Fruit fly (Drosophila melanogaster): ENCODE measurements around the gene CG31933.
A peak's percentile ranks its signal among the peaks of the same experiment; 100 is the strongest.

CG31933 gene

DNA sequence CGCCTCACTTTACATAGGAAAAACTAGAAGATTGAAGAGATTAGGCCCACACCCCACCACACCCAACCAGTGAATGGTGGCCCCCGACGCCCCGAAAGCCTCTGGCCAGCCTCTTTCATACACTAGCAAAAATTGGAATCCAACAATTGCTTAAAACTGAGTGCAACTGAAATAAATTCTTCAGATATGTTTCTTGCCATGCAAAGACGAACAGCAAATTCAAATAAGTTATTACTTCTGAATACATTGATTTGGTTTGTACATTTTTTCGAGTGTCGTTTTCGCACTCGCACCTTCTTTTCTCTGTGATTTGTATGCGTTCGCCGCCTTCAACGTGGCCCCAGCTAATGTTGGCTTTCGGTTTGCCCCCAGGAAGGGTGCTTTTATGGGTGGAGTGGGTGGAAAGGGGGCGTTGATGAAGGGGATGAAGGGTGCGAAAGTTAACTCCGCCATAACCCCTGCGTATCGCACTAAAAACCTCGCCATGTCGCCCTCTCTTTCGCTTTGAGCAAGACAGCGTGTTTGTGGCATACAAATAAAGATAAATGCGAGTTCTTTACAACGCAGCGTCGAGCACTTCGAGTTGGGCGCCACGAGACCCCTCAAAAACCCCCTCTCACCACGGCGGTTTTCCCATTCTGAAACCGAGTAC lies 14.7 kb upstream of the CG31933 start (continued):
- TF ChIP-seq tio (GFP tag; optimal IDR thresholded peaks at IDR 0.05) (no peak), bab2 (GFP tag; optimal IDR thresholded peaks at IDR 0.05) (no peak), Neu2 (GFP tag; optimal IDR thresholded peaks at IDR 0.05; ENCODE audit: borderline replicate concordance) (no peak), Med (GFP tag) (peak; percentile 83), h (optimal IDR thresholded peaks at IDR 0.05) (no peak), CG18599 (GFP tag; optimal IDR thresholded peaks at IDR 0.05) (peak; percentile 80), ham (GFP tag; IDR thresholded peaks at IDR 0.05) (no peak), Hey (tag; optimal IDR thresholded peaks at IDR 0.05) (no peak), CG13624 (GFP tag; optimal IDR thresholded peaks at IDR 0.05) (no peak), CG8944 (GFP tag; optimal IDR thresholded peaks at IDR 0.05) (no peak), Sin3A (optimal IDR thresholded peaks at IDR 0.05) (no peak), CG11560 (tag; IDR thresholded peaks at IDR 0.05) (no peak), CG31388 (GFP tag; optimal IDR thresholded peaks at IDR 0.05) (no peak), sr (GFP tag; IDR thresholded peaks at IDR 0.05) (no peak), hb (GFP tag; IDR thresholded peaks at IDR 0.05; ENCODE audit: partially characterized antibody) (no peak), Blimp-1 (GFP tag; optimal IDR thresholded peaks at IDR 0.05) (no peak), psq (GFP tag; optimal IDR thresholded peaks at IDR 0.05) (no peak), crc (GFP tag; optimal IDR thresholded peaks at IDR 0.05) (no peak), CG31441 (GFP tag; IDR thresholded peaks at IDR 0.05) (no peak), cad (GFP tag; optimal IDR thresholded peaks at IDR 0.05) (no peak), eyg (GFP tag; optimal IDR thresholded peaks at IDR 0.05) (no peak), onecut (GFP tag; IDR thresholded peaks at IDR 0.05) (0 out of 2 replicates have a peak, but pooled peaks have one; percentile 13), bigmax (GFP tag; optimal IDR thresholded peaks at IDR 0.05) (no peak), gem (tag; optimal IDR thresholded peaks at IDR 0.05) (peak; percentile 55), eve (GFP tag; optimal IDR thresholded peaks at IDR 0.05) (no peak), fu2 (GFP tag; optimal IDR thresholded peaks at IDR 0.05) (peak; percentile 3), vfl (GFP tag; optimal IDR thresholded peaks at IDR 0.05) (no peak), pum (GFP tag; optimal IDR thresholded peaks at IDR 0.05) (no peak), toy (GFP tag; IDR thresholded peaks at IDR 0.05) (no peak), stwl (tag; optimal IDR thresholded peaks at IDR 0.05) (no peak), CG14050 (GFP tag; IDR thresholded peaks at IDR 0.05) (no peak), CG14965 (GFP tag; optimal IDR thresholded peaks at IDR 0.05; ENCODE audit: borderline replicate concordance) (no peak), tx (GFP tag; optimal IDR thresholded peaks at IDR 0.05) (peak; percentile 4), CG15073 (GFP tag; optimal IDR thresholded peaks at IDR 0.05) (no peak), danr (GFP tag; IDR thresholded peaks at IDR 0.05) (no peak), yki (optimal IDR thresholded peaks at IDR 0.05) (no peak), CG33557 (GFP tag; optimal IDR thresholded peaks at IDR 0.05) (no peak), tll (GFP tag; optimal IDR thresholded peaks at IDR 0.05) (no peak), esg (GFP tag; conservative IDR thresholded peaks at IDR 0.05) (peak; percentile 22; the same call in 1 of the 2 replicates), B-H2 (GFP tag; optimal IDR thresholded peaks at IDR 0.05) (no peak), amos (GFP tag; IDR thresholded peaks at IDR 0.05; ENCODE audit: partially characterized antibody) (no peak), CG7786 (GFP tag; optimal IDR thresholded peaks at IDR 0.05) (peak; percentile 38), Dp (GFP tag; optimal IDR thresholded peaks at IDR 0.05) (no peak), nerfin-2 (GFP tag; IDR thresholded peaks at IDR 0.05; ENCODE audit: partially characterized antibody) (no peak), ATbp (GFP tag; optimal IDR thresholded peaks at IDR 0.05) (peak; percentile 42), CG3065 (GFP tag; optimal IDR thresholded peaks at IDR 0.05) (no peak), zfh1 (GFP tag; IDR thresholded peaks at IDR 0.05) (0 out of 3 replicates have a peak, but pooled peaks have one; percentile 7), CG8478 (optimal IDR thresholded peaks at IDR 0.05) (no peak), CG1529 (GFP tag; optimal IDR thresholded peaks at IDR 0.05) (no peak), CG2202 (tag; optimal IDR thresholded peaks at IDR 0.05) (no peak), CG9932 (GFP tag; IDR thresholded peaks at IDR 0.05) (no peak), mam (GFP tag; optimal IDR thresholded peaks at IDR 0.05) (peak; percentile 38)
